Fruit fly (Drosophila melanogaster) whole organism, embryonic: ENCODE data around the gene CG5103.

Experiments used
- CG11504 ChIP-seq: fragments of 200-800 bp; sonication (Bioruptor generic); optimal IDR thresholded peaks from 3 replicates; lab custom pipeline; 2019; ENCODE audit warnings: missing biosample characterization, mild to moderate bottlenecking, missing genetic modification characterization, moderate library complexity
- CG11560 ChIP-seq: fragments of 200-800 bp; sonication (Bioruptor generic); IDR thresholded peaks from 3 replicates; pipeline ENCODE4 v1.3.6; 2022; ENCODE audit warnings: missing biosample characterization, missing genetic modification characterization
- CG12104 ChIP-seq: fragments of 200-800 bp; sonication (Bioruptor generic); optimal IDR thresholded peaks from 3 replicates; lab custom pipeline; 2016; ENCODE audit warnings: missing biosample characterization, missing genetic modification characterization
- CG15011 ChIP-seq: fragments of 200-800 bp; sonication (Bioruptor generic); optimal IDR thresholded peaks from 3 replicates; lab custom pipeline; 2018; ENCODE audit warnings: missing biosample characterization, mild to moderate bottlenecking, missing genetic modification characterization
- CG15269 ChIP-seq: fragments of 200-800 bp; sonication (Bioruptor generic); optimal IDR thresholded peaks from 2 replicates; lab custom pipeline; 2018; ENCODE audit warnings: missing biosample characterization, mild to moderate bottlenecking, missing genetic modification characterization, moderate library complexity
- CG15479 ChIP-seq: fragments of 200-800 bp; sonication (Bioruptor generic); optimal IDR thresholded peaks from 3 replicates; lab custom pipeline; 2019; ENCODE audit warnings: missing biosample characterization, mild to moderate bottlenecking, missing genetic modification characterization, moderate library complexity
- CG16813 ChIP-seq: fragments of 200-800 bp; sonication (Bioruptor generic); IDR thresholded peaks from 3 replicates; pipeline ENCODE4 v1.3.6; 2022; ENCODE audit warnings: missing biosample characterization, missing genetic modification characterization; ENCODE audit not compliant: partially characterized antibody
- CG17361 ChIP-seq: fragments of 200-800 bp; sonication (Bioruptor generic); IDR thresholded peaks from 3 replicates; pipeline ENCODE4 v1.3.6; 2022; ENCODE audit warnings: missing biosample characterization, missing genetic modification characterization
- CG17912 ChIP-seq: fragments of 200-800 bp; sonication (Bioruptor generic); optimal IDR thresholded peaks from 2 replicates; lab custom pipeline; 2018; ENCODE audit warnings: missing biosample characterization, mild to moderate bottlenecking, missing genetic modification characterization
- CG18476 ChIP-seq: fragments of 200-800 bp; sonication (Bioruptor generic); optimal IDR thresholded peaks from 2 replicates; lab custom pipeline; 2016; ENCODE audit warnings: missing biosample characterization, mild to moderate bottlenecking, missing genetic modification characterization
- CG2199 ChIP-seq: fragments of 200-800 bp; sonication (Bioruptor generic); IDR thresholded peaks from 3 replicates; pipeline ENCODE4 v1.3.6; 2022; ENCODE audit warnings: missing biosample characterization, missing genetic modification characterization
- CG34224 ChIP-seq: fragments of 200-800 bp; sonication (Bioruptor generic); IDR thresholded peaks from 3 replicates; pipeline ENCODE4 v1.3.6; 2022; ENCODE audit warnings: missing biosample characterization, missing genetic modification characterization; ENCODE audit not compliant: partially characterized antibody
- CG34422 ChIP-seq: fragments of 200-800 bp; sonication (Bioruptor generic); IDR thresholded peaks from 3 replicates; pipeline ENCODE4 v1.3.6; 2022; ENCODE audit warnings: missing biosample characterization, missing genetic modification characterization
- CG3838 ChIP-seq: fragments of 200-800 bp; sonication (Bioruptor generic); optimal IDR thresholded peaks from 3 replicates; lab custom pipeline; 2016; ENCODE audit warnings: missing biosample characterization, missing genetic modification characterization
- CG4730 ChIP-seq: fragments of 200-800 bp; sonication (Bioruptor generic); IDR thresholded peaks from 2 replicates; pipeline ENCODE4 v1.3.6; 2022; ENCODE audit warnings: missing biosample characterization, missing genetic modification characterization
- CG4820 ChIP-seq: fragments of 200-800 bp; sonication (Bioruptor generic); optimal IDR thresholded peaks from 3 replicates; lab custom pipeline; 2016; ENCODE audit warnings: missing biosample characterization, missing genetic modification characterization
- CG6272 ChIP-seq: fragments of 200-800 bp; sonication (Bioruptor generic); IDR thresholded peaks from 2 replicates; pipeline ENCODE4 v1.3.6; 2022; ENCODE audit warnings: missing biosample characterization, missing genetic modification characterization
- CG6654 ChIP-seq: fragments of 200-800 bp; sonication (Bioruptor generic); optimal IDR thresholded peaks from 2 replicates; lab custom pipeline; 2017; ENCODE audit warnings: missing biosample characterization, mild to moderate bottlenecking, missing genetic modification characterization
- CG6813 ChIP-seq: fragments of 200-800 bp; sonication (Bioruptor generic); optimal IDR thresholded peaks from 2 replicates; lab custom pipeline; 2017; ENCODE audit warnings: missing biosample characterization, missing genetic modification characterization, mild to moderate bottlenecking, moderate library complexity, missing genetic modification reagents
- CG7556 ChIP-seq: fragments of 200-800 bp; sonication (Bioruptor generic); optimal IDR thresholded peaks from 2 replicates; lab custom pipeline; 2017; ENCODE audit warnings: missing biosample characterization, mild to moderate bottlenecking, missing genetic modification characterization
- CG7745 ChIP-seq: fragments of 200-800 bp; sonication (Bioruptor generic); optimal IDR thresholded peaks from 2 replicates; lab custom pipeline; 2018; ENCODE audit warnings: missing biosample characterization, mild to moderate bottlenecking, missing genetic modification characterization, moderate library complexity
- CG8281 ChIP-seq: fragments of 200-800 bp; sonication (Bioruptor generic); optimal IDR thresholded peaks from 2 replicates; lab custom pipeline; 2018; ENCODE audit warnings: missing biosample characterization, mild to moderate bottlenecking, missing genetic modification characterization, moderate library complexity
- CG8765 ChIP-seq: fragments of 200-800 bp; sonication (Bioruptor generic); IDR thresholded peaks from 2 replicates; pipeline ENCODE4 v1.3.6; 2022; ENCODE audit warnings: missing biosample characterization, missing genetic modification characterization
- D ChIP-seq, 2 experiments: fragments of 200-800 bp in 1 of 2; fragments of >200 bp in 1 of 2; sonication (Bioruptor generic) in 1 of 2; optimal IDR thresholded peaks; 2 replicates in 1 of 2; 3 replicates in 1 of 2; lab custom pipeline; 2017; ENCODE audit warnings: mild to moderate bottlenecking in 1 of 2, missing biosample characterization in 1 of 2, missing genetic modification characterization in 1 of 2, missing genetic modification reagents in 1 of 2
- Deaf1 ChIP-seq: fragments of 200-800 bp; optimal IDR thresholded peaks from 3 replicates; lab custom pipeline; 2019; ENCODE audit warnings: missing biosample characterization, mild to moderate bottlenecking, missing genetic modification characterization, moderate library complexity
- Doc3 ChIP-seq: fragments of 200-800 bp; sonication (Bioruptor generic); IDR thresholded peaks from 3 replicates; pipeline ENCODE4 v1.3.6; 2022; ENCODE audit warnings: missing biosample characterization, missing genetic modification characterization; ENCODE audit not compliant: partially characterized antibody
- E2f2 ChIP-seq: fragments of 200-800 bp; sonication (Bioruptor generic); IDR thresholded peaks from 2 replicates; pipeline ENCODE4 v1.3.6; 2022; ENCODE audit warnings: missing biosample characterization, missing genetic modification characterization
- Jarid2 ChIP-seq: fragments of 200-800 bp; sonication (Bioruptor generic); optimal IDR thresholded peaks from 3 replicates; lab custom pipeline; 2017; ENCODE audit warnings: mild to moderate bottlenecking, missing biosample characterization, missing genetic modification reagents, missing genetic modification characterization
- Myb ChIP-seq: fragments of 200-800 bp; sonication (Bioruptor generic); optimal IDR thresholded peaks from 2 replicates; lab custom pipeline; 2016; ENCODE audit warnings: missing biosample characterization, missing genetic modification characterization
- Nf-YA ChIP-seq: fragments of 200-800 bp; sonication (Bioruptor generic); IDR thresholded peaks from 2 replicates; pipeline ENCODE4 v1.3.6; 2022; ENCODE audit warnings: missing biosample characterization, missing genetic modification characterization
- Rfx ChIP-seq: fragments of 200-800 bp; sonication (Bioruptor generic); IDR thresholded peaks from 2 replicates; pipeline ENCODE4 v1.3.6; 2022; ENCODE audit warnings: missing biosample characterization, missing genetic modification characterization
- Taf1 ChIP-seq: fragments of 200-800 bp; sonication (Bioruptor generic); IDR thresholded peaks from 2 replicates; pipeline ENCODE4 v1.3.6; 2022; ENCODE audit warnings: missing biosample characterization, missing genetic modification characterization
- ac ChIP-seq: fragments of 200-800 bp; sonication (Bioruptor generic); optimal IDR thresholded peaks from 3 replicates; lab custom pipeline; 2017; ENCODE audit warnings: missing biosample characterization, mild to moderate bottlenecking, missing genetic modification characterization
- ara ChIP-seq: fragments of 200-800 bp; sonication (Bioruptor generic); IDR thresholded peaks from 2 replicates; pipeline ENCODE4 v1.3.6; 2022; ENCODE audit warnings: missing biosample characterization, missing genetic modification characterization
- ash1 ChIP-seq: fragments of 200-800 bp; sonication (Bioruptor generic); optimal IDR thresholded peaks from 2 replicates; lab custom pipeline; 2018; ENCODE audit warnings: missing biosample characterization, mild to moderate bottlenecking, missing genetic modification characterization
- bab2 ChIP-seq: fragments of 200-800 bp; sonication (Bioruptor generic); optimal IDR thresholded peaks from 2 replicates; lab custom pipeline; 2016; ENCODE audit warnings: missing biosample characterization, missing genetic modification characterization
- cato ChIP-seq: fragments of 200-800 bp; sonication (Bioruptor generic); optimal IDR thresholded peaks from 2 replicates; lab custom pipeline; 2016; ENCODE audit warnings: missing biosample characterization, missing genetic modification characterization, borderline replicate concordance
- ci ChIP-seq: fragments of 200-800 bp; sonication (Bioruptor generic); IDR thresholded peaks from 3 replicates; pipeline ENCODE4 v1.3.6; 2022; ENCODE audit warnings: missing biosample characterization, missing genetic modification characterization
- emc ChIP-seq: fragments of 200-800 bp; sonication (Bioruptor generic); optimal IDR thresholded peaks from 2 replicates; lab custom pipeline; 2016; ENCODE audit warnings: missing biosample characterization, missing genetic modification characterization
- ewg ChIP-seq: fragments of 200-800 bp; sonication (Bioruptor generic); optimal IDR thresholded peaks from 3 replicates; lab custom pipeline; 2017; ENCODE audit warnings: mild to moderate bottlenecking, missing biosample characterization, missing genetic modification reagents, missing genetic modification characterization
- gsb-n ChIP-seq: fragments of 200-800 bp; sonication (Bioruptor generic); optimal IDR thresholded peaks from 3 replicates; lab custom pipeline; 2018; ENCODE audit warnings: missing biosample characterization, mild to moderate bottlenecking, missing genetic modification characterization
- kni ChIP-seq: fragments of 200-800 bp; sonication (Bioruptor generic); optimal IDR thresholded peaks from 3 replicates; lab custom pipeline; 2017; ENCODE audit warnings: mild to moderate bottlenecking, missing biosample characterization, missing genetic modification reagents, missing genetic modification characterization
- lab ChIP-seq: fragments of 200-800 bp; sonication (Bioruptor generic); optimal IDR thresholded peaks from 3 replicates; lab custom pipeline; 2017; ENCODE audit warnings: missing biosample characterization, missing genetic modification characterization, mild to moderate bottlenecking, moderate library complexity, missing genetic modification reagents
- lola ChIP-seq, 3 experiments: fragments of >200 bp in 2 of 3; fragments of 200-800 bp in 1 of 3; sonication (Bioruptor generic) in 1 of 3; optimal IDR thresholded peaks; 2 replicates each; lab custom pipeline; 2017 to 2019; ENCODE audit warnings: missing biosample characterization in 3 of 3, missing genetic modification characterization in 3 of 3, mild to moderate bottlenecking in 1 of 3, moderate library complexity in 1 of 3
- otp ChIP-seq: fragments of 200-800 bp; sonication (Bioruptor generic); IDR thresholded peaks from 3 replicates; pipeline ENCODE4, ENCODE4 v1.3.6; 2022; ENCODE audit warnings: missing biosample characterization, missing genetic modification characterization
- p53 ChIP-seq: fragments of 200-800 bp; sonication (Bioruptor generic); optimal IDR thresholded peaks from 2 replicates; lab custom pipeline; 2016; ENCODE audit warnings: missing biosample characterization, missing genetic modification characterization
- stwl ChIP-seq: fragments of 200-800 bp; sonication (Bioruptor generic); optimal IDR thresholded peaks from 3 replicates; lab custom pipeline; 2018; ENCODE audit warnings: missing biosample characterization, mild to moderate bottlenecking, missing genetic modification characterization, moderate library complexity
- twi ChIP-seq: fragments of 200-800 bp; optimal IDR thresholded peaks from 2 replicates; lab custom pipeline; 2019; ENCODE audit warnings: missing biosample characterization, mild to moderate bottlenecking, missing genetic modification characterization, moderate library complexity
- unc-4 ChIP-seq: fragments of 200-800 bp; sonication (Bioruptor generic); IDR thresholded peaks from 2 replicates; pipeline ENCODE4 v1.3.6; 2022; ENCODE audit warnings: missing biosample characterization, missing genetic modification characterization; ENCODE audit not compliant: partially characterized antibody
- zfh2 ChIP-seq: fragments of 200-800 bp; sonication (Bioruptor generic); optimal IDR thresholded peaks from 2 replicates; lab custom pipeline; 2016; ENCODE audit warnings: missing biosample characterization, missing genetic modification characterization

CG5103 gene

DNA sequence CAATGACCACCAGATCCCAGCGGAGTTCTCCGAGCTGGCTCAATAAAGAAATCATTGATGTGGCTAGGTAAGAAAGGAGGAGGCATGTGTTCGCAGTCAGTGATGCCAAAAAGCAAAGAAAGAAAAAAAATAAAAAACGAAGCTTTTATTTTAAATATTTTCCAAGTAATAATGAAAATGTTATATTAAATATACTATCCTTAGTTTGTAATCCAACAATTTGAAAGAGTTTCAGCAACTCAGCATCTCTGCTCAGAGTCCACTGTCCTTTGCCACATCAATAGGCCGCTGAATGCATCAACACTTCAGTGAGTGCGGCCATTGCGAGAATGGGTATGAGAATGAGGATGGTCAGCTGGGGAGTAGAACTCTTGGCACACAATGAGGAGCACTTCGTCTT lies 19.9 kb downstream of the CG5103 start (continued):
- no peak for TF ChIP-seq CG4820 (GFP tag; lab: Kevin White, UChicago)
- peak; percentile 56; the same call in 2 of the 3 replicates for TF ChIP-seq ci (GFP tag; lab: Robert Waterston, UW)
- no peak for TF ChIP-seq unc-4 (GFP tag; lab: Robert Waterston, UW)
- no peak for TF ChIP-seq Taf1
- peak; percentile 71 for TF ChIP-seq CG8765
- TF ChIP-seq emc (GFP tag; lab: Kevin White, UChicago): no peak
- no peak for TF ChIP-seq kni
- TF ChIP-seq CG6813 (GFP tag; lab: Kevin White, UChicago): no peak
- 0 out of 3 replicates have a peak, but pooled peaks have one; percentile 14 for TF ChIP-seq CG34422 (GFP tag; lab: Robert Waterston, UW)
- TF ChIP-seq stwl (tag; lab: Kevin White, UChicago): no peak
- no peak for TF ChIP-seq Jarid2 (GFP tag; lab: Kevin White, UChicago)
- TF ChIP-seq Rfx (GFP tag; lab: Robert Waterston, UW): no peak
- no peak for TF ChIP-seq CG15479 (GFP tag; lab: Kevin White, UChicago)
- no peak for TF ChIP-seq CG8281 (tag; lab: Kevin White, UChicago)
- no peak for TF ChIP-seq CG34224 (GFP tag; lab: Robert Waterston, UW)
- peak; percentile 17 for TF ChIP-seq lab
- no peak for TF ChIP-seq CG12104 (GFP tag; lab: Kevin White, UChicago)
- TF ChIP-seq cato (GFP tag; lab: Kevin White, UChicago): no peak
- no peak for TF ChIP-seq CG6654 (GFP tag; lab: Kevin White, UChicago)
- TF ChIP-seq ara (GFP tag; lab: Robert Waterston, UW): peak; percentile 68
- TF ChIP-seq E2f2 (GFP tag; lab: Robert Waterston, UW): no peak
- TF ChIP-seq CG2199 (GFP tag; lab: Robert Waterston, UW): no peak
- TF ChIP-seq Deaf1 (tag; lab: Kevin White, UChicago): no peak
- no peak for TF ChIP-seq p53
- peak; percentile 41 for TF ChIP-seq ac (GFP tag; lab: Kevin White, UChicago)
- TF ChIP-seq D (optimal IDR thresholded peaks at IDR 0.05; lab: Kevin White, UChicago): no peak
- TF ChIP-seq D (GFP tag; optimal IDR thresholded peaks at IDR 0.05; lab: Kevin White, UChicago): no peak
- TF ChIP-seq ash1 (GFP tag; lab: Kevin White, UChicago): no peak
- TF ChIP-seq CG7556 (GFP tag; lab: Kevin White, UChicago): peak; percentile 34
- TF ChIP-seq CG17912: no peak
- TF ChIP-seq ewg (GFP tag; lab: Kevin White, UChicago): no peak
- no peak for TF ChIP-seq zfh2 (GFP tag; lab: Kevin White, UChicago)
- no peak for TF ChIP-seq CG15269 (tag; lab: Kevin White, UChicago)
- no peak for TF ChIP-seq CG3838 (GFP tag; lab: Kevin White, UChicago)
- peak; percentile 24 for TF ChIP-seq CG11504
- TF ChIP-seq Nf-YA: no peak
- peak; percentile 41 for TF ChIP-seq gsb-n (tag; lab: Kevin White, UChicago)
- 0 out of 3 replicates have a peak, but pooled peaks have one; percentile 45 for TF ChIP-seq CG17361 (GFP tag; lab: Robert Waterston, UW)
- TF ChIP-seq otp (GFP tag; lab: Robert Waterston, UW): peak; percentile 66; the same call in 1 of the 3 replicates
- TF ChIP-seq bab2 (GFP tag; lab: Kevin White, UChicago): no peak
- TF ChIP-seq CG7745 (tag; lab: Kevin White, UChicago): no peak
- TF ChIP-seq CG6272 (GFP tag; lab: Robert Waterston, UW): no peak
- no peak for TF ChIP-seq Doc3 (GFP tag; lab: Robert Waterston, UW)
- TF ChIP-seq CG4730 (GFP tag; lab: Robert Waterston, UW): no peak
- TF ChIP-seq CG11560 (tag; lab: Robert Waterston, UW): no peak
- no peak for TF ChIP-seq CG18476 (GFP tag; lab: Kevin White, UChicago)
- no peak for TF ChIP-seq Myb (GFP tag; lab: Kevin White, UChicago)
- no peak for TF ChIP-seq twi (tag; lab: Kevin White, UChicago)
- peak in 1 of 3 experiments; percentile 54 for TF ChIP-seq lola (GFP tag; optimal IDR thresholded peaks at IDR 0.05; lab: Kevin White, UChicago)
- no peak for TF ChIP-seq CG16813
- no peak for TF ChIP-seq CG15011
